Fruit fly (Drosophila melanogaster): ENCODE results near the gene nerfin-1.

Gene nerfin-1

dm6 chr3L:881496-882235, 27.2 kb upstream of the nerfin-1 start, which contains the start of gene CG13907 (continued):
- no peak for TF ChIP-seq Lhr (GFP tag; optimal IDR thresholded peaks at IDR 0.05)
- no peak for TF ChIP-seq CG8290 (GFP tag; optimal IDR thresholded peaks at IDR 0.05)
- peak in 1 of 2 experiments; percentile 10 for TF ChIP-seq CG8290 (tag; optimal IDR thresholded peaks at IDR 0.05)
- no peak for TF ChIP-seq Bgb (GFP tag; IDR thresholded peaks at IDR 0.05; ENCODE audit: partially characterized antibody)
- no peak for TF ChIP-seq Meics (GFP tag; optimal IDR thresholded peaks at IDR 0.05)
- no peak for TF ChIP-seq CG10462 (GFP tag; optimal IDR thresholded peaks at IDR 0.05)
- TF ChIP-seq CG4360 (GFP tag; IDR thresholded peaks at IDR 0.05), result 0 out of 2 replicates have a peak, but pooled peaks have one; percentile 14
- TF ChIP-seq CG7357 (GFP tag; IDR thresholded peaks at IDR 0.05), result no peak
- TF ChIP-seq NK7.1 (GFP tag; optimal IDR thresholded peaks at IDR 0.05), result no peak
- TF ChIP-seq MTF-1 (GFP tag; optimal IDR thresholded peaks at IDR 0.05; ENCODE audit: borderline replicate concordance), result peak; percentile 26
- TF ChIP-seq kni (GFP tag; optimal IDR thresholded peaks at IDR 0.05), result peak; percentile 8
- TF ChIP-seq Lim3 (GFP tag; IDR thresholded peaks at IDR 0.05), result no peak
- no peak for TF ChIP-seq Dip3 (GFP tag; optimal IDR thresholded peaks at IDR 0.05)
- TF ChIP-seq CG2120 (GFP tag; optimal IDR thresholded peaks at IDR 0.05), result no peak
- TF ChIP-seq CG16813 (GFP tag; IDR thresholded peaks at IDR 0.05; ENCODE audit: partially characterized antibody), result no peak
- TF ChIP-seq Ada2b (GFP tag; IDR thresholded peaks at IDR 0.05), result no peak
- no peak for TF ChIP-seq Dfd (GFP tag; optimal IDR thresholded peaks at IDR 0.05)
- no peak for TF ChIP-seq tap (tag; optimal IDR thresholded peaks at IDR 0.05)
- TF ChIP-seq cg (GFP tag; optimal IDR thresholded peaks at IDR 0.05), result peak; percentile 22
- TF ChIP-seq CG12071 (GFP tag; optimal IDR thresholded peaks at IDR 0.05), result peak; percentile 47
- TF ChIP-seq CkIIα-i1 (GFP tag; IDR thresholded peaks at IDR 0.05), result no peak
- peak; percentile 21 for TF ChIP-seq Max (GFP tag; optimal IDR thresholded peaks at IDR 0.05)
- TF ChIP-seq vvl (GFP tag; IDR thresholded peaks at IDR 0.05), result 0 out of 2 replicates have a peak, but pooled peaks have one; percentile 12
- no peak for TF ChIP-seq E2f1 (GFP tag; IDR thresholded peaks at IDR 0.05)
- TF ChIP-seq croc (GFP tag; conservative IDR thresholded peaks at IDR 0.05), result no peak
- TF ChIP-seq sqz (GFP tag; optimal IDR thresholded peaks at IDR 0.05), result no peak
- TF ChIP-seq CG18011 (GFP tag; optimal IDR thresholded peaks at IDR 0.05), result no peak
- no peak for TF ChIP-seq abd-A (tag; optimal IDR thresholded peaks at IDR 0.05)
- no peak for TF ChIP-seq CG8765 (GFP tag; IDR thresholded peaks at IDR 0.05)
- 0 out of 2 replicates have a peak, but pooled peaks have one; percentile 5 for TF ChIP-seq Adf1 (GFP tag; IDR thresholded peaks at IDR 0.05)
- TF ChIP-seq ci (GFP tag; IDR thresholded peaks at IDR 0.05), result peak; percentile 9; the same call in 1 of the 3 replicates
- TF ChIP-seq CG10565 (GFP tag; optimal IDR thresholded peaks at IDR 0.05), result no peak
- no peak for TF ChIP-seq wor (GFP tag; IDR thresholded peaks at IDR 0.05)
- no peak for TF ChIP-seq ftz-f1 (GFP tag; optimal IDR thresholded peaks at IDR 0.05)
- TF ChIP-seq BEAF-32 (GFP tag; optimal IDR thresholded peaks at IDR 0.05), result no peak
- no peak for TF ChIP-seq Elba2 (GFP tag; optimal IDR thresholded peaks at IDR 0.05)
- TF ChIP-seq CG4404 (GFP tag; IDR thresholded peaks at IDR 0.05), result no peak
- TF ChIP-seq H2.0 (GFP tag; IDR thresholded peaks at IDR 0.05), result no peak
- TF ChIP-seq Nf-YC (tag; optimal IDR thresholded peaks at IDR 0.05), result no peak
- TF ChIP-seq CG32772 (GFP tag; IDR thresholded peaks at IDR 0.05), result no peak
- no peak for TF ChIP-seq org-1 (GFP tag; optimal IDR thresholded peaks at IDR 0.05)
- TF ChIP-seq vfl (GFP tag; optimal IDR thresholded peaks at IDR 0.05), result no peak
- no peak for TF ChIP-seq CG1024 (GFP tag; IDR thresholded peaks at IDR 0.05)
- no peak for TF ChIP-seq repo (GFP tag; optimal IDR thresholded peaks at IDR 0.05)
- no peak for TF ChIP-seq D19B (GFP tag; optimal IDR thresholded peaks at IDR 0.05)
- no peak for TF ChIP-seq gcm2 (GFP tag; optimal IDR thresholded peaks at IDR 0.05)
- TF ChIP-seq jigr1 (GFP tag; IDR thresholded peaks at IDR 0.05), result no peak
- TF ChIP-seq CG12155 (GFP tag; optimal IDR thresholded peaks at IDR 0.05), result no peak
- no peak for TF ChIP-seq kah (GFP tag; optimal IDR thresholded peaks at IDR 0.05)

Measured in whole organism, embryonic.